Worm (Caenorhabditis elegans) whole organism, midembryonic: ENCODE data around the gene F38B6.3.

ENCODE experiments used
- T22C8.4 ChIP-seq: fragments of 200-800 bp; sonication (Bioruptor generic); IDR thresholded peaks from 2 replicates; pipeline ENCODE4 v1.3.6; 2022; ENCODE audit warnings: missing genetic modification characterization, missing compliant biosample characterization
- ref-1 ChIP-seq: fragments of 200-800 bp; sonication (Bioruptor generic); conservative IDR thresholded peaks from 2 replicates; pipeline ENCODE4 v1.3.6; 2022; ENCODE audit warnings: missing genetic modification reagents, missing genetic modification characterization, missing compliant biosample characterization

DNA sequence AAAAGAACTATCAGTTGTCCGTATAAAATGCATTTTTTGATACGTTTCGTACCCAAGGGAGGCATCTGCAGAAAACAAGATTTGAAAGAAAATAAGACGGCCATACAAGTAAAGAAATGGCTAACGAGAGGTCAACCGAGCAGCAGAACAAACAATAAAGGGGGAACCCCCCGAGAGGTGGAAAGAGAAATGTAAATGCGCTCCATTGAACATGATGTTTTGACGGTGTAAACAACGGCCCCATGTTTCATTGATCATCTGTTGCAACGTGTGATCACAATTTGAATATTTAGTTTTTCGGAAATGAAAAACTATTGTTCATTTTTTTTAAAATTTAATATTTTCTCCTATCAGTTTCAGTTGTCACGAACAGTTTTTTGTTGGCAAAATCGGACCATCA, 36.2 kb downstream of the F38B6.3 start, which contains the start of gene K11G12.6:
- TF ChIP-seq T22C8.4 (GFP tag; lab: Robert Waterston, UW) (no peak), ref-1 (GFP tag; lab: Robert Waterston, UW) (no peak)
